Fruit fly (Drosophila melanogaster) Kc167 (cell line): Measurements from ENCODE around the gene Argl.

Experiments
- Myc ChIP-seq: fragments of >200 bp; optimal IDR thresholded peaks from 2 replicates; lab custom pipeline; 2017; ENCODE audit warnings: missing external identifiers
- Sin3A ChIP-seq: fragments of >200 bp; optimal IDR thresholded peaks from 2 replicates; lab custom pipeline; 2018; ENCODE audit warnings: missing external identifiers
- h ChIP-seq: fragments of >200 bp; optimal IDR thresholded peaks from 3 replicates; lab custom pipeline; 2018; ENCODE audit warnings: missing external identifiers
- insv ChIP-seq: fragments of >200 bp; optimal IDR thresholded peaks from 3 replicates; lab custom pipeline; 2018; ENCODE audit warnings: missing external identifiers
- psq ChIP-seq: fragments of >200 bp; optimal IDR thresholded peaks from 2 replicates; lab custom pipeline; 2017; ENCODE audit warnings: missing external identifiers
- ttk ChIP-seq: sonication (Bioruptor generic); optimal IDR thresholded peaks from 2 replicates; lab custom pipeline; 2017; ENCODE audit warnings: missing external identifiers

DNA sequence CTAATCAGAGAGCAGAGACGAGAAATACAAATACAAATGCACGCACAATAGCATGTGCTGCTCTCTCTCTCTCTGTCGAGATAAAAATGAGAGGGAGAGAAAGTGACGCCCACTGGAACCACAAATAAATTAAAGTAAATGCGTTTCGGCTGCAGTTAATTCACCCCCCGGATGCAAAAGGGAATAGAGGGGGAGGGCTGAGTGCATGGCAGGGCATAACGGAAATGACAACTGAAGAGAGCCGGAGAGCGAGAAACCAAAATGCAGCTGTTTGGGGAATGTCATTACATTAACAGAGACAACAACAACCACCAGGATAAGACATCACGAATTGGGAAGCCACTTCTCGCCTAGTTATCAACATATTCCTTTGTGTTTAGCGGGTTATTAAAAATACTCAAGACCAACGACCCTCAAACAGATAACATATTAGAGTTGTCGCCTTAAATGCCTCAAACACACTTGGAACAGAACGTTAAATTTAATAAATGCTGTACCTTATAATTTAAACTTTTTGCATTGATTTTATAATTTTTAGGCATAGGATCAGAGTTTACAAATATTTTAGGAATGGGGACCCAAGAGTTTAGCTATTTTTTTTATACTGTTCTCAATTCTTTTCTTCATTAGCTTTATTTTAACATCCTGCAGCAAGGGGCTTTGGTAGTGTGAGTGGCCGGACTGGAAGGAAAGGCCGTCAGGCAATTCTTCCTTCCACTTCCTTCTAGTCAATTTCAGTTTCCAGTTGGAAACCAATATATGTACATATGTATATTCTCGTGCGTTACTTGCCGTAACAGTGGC is 8.2 kb upstream of the Argl start:
- TF ChIP-seq insv, result no peak
- no peak for TF ChIP-seq Myc
- no peak for TF ChIP-seq Sin3A (lab: Kevin White, UChicago)
- no peak for TF ChIP-seq ttk (lab: Kevin White, UChicago)
- TF ChIP-seq h (lab: Kevin White, UChicago), result no peak
- TF ChIP-seq psq (lab: Kevin White, UChicago), result no peak
